Worm (Caenorhabditis elegans) whole organism, L4 larva: ENCODE results near the gene ZK1290.1.
A peak's percentile ranks its signal among the peaks of the same experiment; 100 is the strongest.

ENCODE experiments used
- D1046.2 ChIP-seq: fragments of 200-800 bp; sonication (Bioruptor generic); IDR thresholded peaks from 2 replicates; pipeline ENCODE4 v1.3.6; 2022; ENCODE audit warnings: missing genetic modification characterization, missing compliant biosample characterization
- F37D6.2 ChIP-seq: sonication (generic microtip); optimal IDR thresholded peaks from 2 replicates; lab custom pipeline; 2016; ENCODE audit warnings: mild to moderate bottlenecking, missing genetic modification characterization, missing compliant biosample characterization
- F49E8.2 ChIP-seq: sonication (generic microtip); optimal IDR thresholded peaks from 2 replicates; lab custom pipeline; 2016; ENCODE audit warnings: missing compliant biosample characterization, mild to moderate bottlenecking, missing genetic modification characterization, borderline replicate concordance
- T20F7.1 ChIP-seq: fragments of 200-800 bp; sonication (Bioruptor generic); optimal IDR thresholded peaks from 2 replicates; lab custom pipeline; 2018; ENCODE audit warnings: mild to moderate bottlenecking, missing genetic modification characterization, missing compliant biosample characterization
- ZK546.5 ChIP-seq, 2 experiments: sonication (generic microtip); optimal IDR thresholded peaks; 2 replicates each; lab custom pipeline; 2017; ENCODE audit warnings: missing biosample characterization in 2 of 2, missing genetic modification characterization in 2 of 2
- aha-1 ChIP-seq: fragments of 150-350 bp; peaks from one replicate; lab custom pipeline; 2014; ENCODE audit warnings: missing biosample characterization, missing genetic modification characterization
- aly-2 ChIP-seq: sonication (generic microtip); optimal IDR thresholded peaks from 2 replicates; lab custom pipeline; 2018; ENCODE audit warnings: missing biosample characterization, missing genetic modification characterization
- ama-1 ChIP-seq: fragments of 150-350 bp; optimal IDR thresholded peaks from 2 replicates; lab custom pipeline; 2014; ENCODE audit warnings: inconsistent platforms, mixed read lengths
- arid-1 ChIP-seq: fragments of 200-800 bp; sonication (Bioruptor generic); conservative IDR thresholded peaks from 2 replicates; pipeline ENCODE4 v1.3.6; 2022; ENCODE audit warnings: missing genetic modification reagents, missing genetic modification characterization, missing compliant biosample characterization
- ceh-20 ChIP-seq: fragments of 200-800 bp; sonication (Bioruptor generic); IDR thresholded peaks from 2 replicates; pipeline ENCODE4 v1.3.6; 2022; ENCODE audit warnings: missing genetic modification reagents, missing genetic modification characterization, missing compliant biosample characterization
- ceh-82 ChIP-seq: sonication (generic microtip); optimal IDR thresholded peaks from 2 replicates; lab custom pipeline; 2017; ENCODE audit warnings: missing biosample characterization, missing genetic modification characterization
- ces-1 ChIP-seq: fragments of 150-350 bp; sonication (generic microtip); optimal IDR thresholded peaks from 4 replicates; lab custom pipeline; 2014; ENCODE audit warnings: missing biosample characterization, missing genetic modification reagents, missing genetic modification characterization
- daf-16 ChIP-seq, 3 experiments: sonication (generic microtip); optimal IDR thresholded peaks; 2 replicates each; lab custom pipeline; 2016 to 2017; ENCODE audit warnings: missing genetic modification characterization in 3 of 3, missing genetic modification reagents in 3 of 3, mild to moderate bottlenecking in 2 of 3, missing compliant biosample characterization in 2 of 3, missing biosample characterization in 1 of 3, moderate library complexity in 1 of 3
- daf-8 ChIP-seq: fragments of 200-800 bp; sonication (Bioruptor generic); IDR thresholded peaks from 2 replicates; pipeline ENCODE4 v1.3.6; 2022; ENCODE audit warnings: missing genetic modification characterization, missing compliant biosample characterization
- dmd-8 ChIP-seq: fragments of 200-800 bp; sonication (Bioruptor generic); IDR thresholded peaks from 2 replicates; pipeline ENCODE4 v1.3.6; 2022; ENCODE audit warnings: missing genetic modification characterization, missing compliant biosample characterization
- dmd-9 ChIP-seq: fragments of 200-800 bp; sonication (Bioruptor generic); IDR thresholded peaks from 2 replicates; pipeline ENCODE4 v1.3.6; 2022; ENCODE audit warnings: missing genetic modification reagents, missing genetic modification characterization, missing compliant biosample characterization
- dpl-1 ChIP-seq: fragments of 150-350 bp; optimal IDR thresholded peaks from 2 replicates; lab custom pipeline; 2014; ENCODE audit warnings: missing biosample characterization, missing genetic modification reagents, missing genetic modification characterization
- dve-1 ChIP-seq: sonication (generic microtip); optimal IDR thresholded peaks from 2 replicates; lab custom pipeline; 2017; ENCODE audit warnings: antibody characterized with exemption, mild to moderate bottlenecking, missing genetic modification characterization, missing compliant biosample characterization; ENCODE audit not compliant: insufficient read depth
- egl-27 ChIP-seq: sonication (generic microtip); optimal IDR thresholded peaks from 3 replicates; lab custom pipeline; 2017; ENCODE audit warnings: missing biosample characterization, missing genetic modification reagents, missing genetic modification characterization
- fkh-10 ChIP-seq: fragments of 150-350 bp; optimal IDR thresholded peaks from 2 replicates; lab custom pipeline; 2014; ENCODE audit warnings: missing biosample characterization, missing genetic modification reagents, missing genetic modification characterization
- hif-1 ChIP-seq, 2 experiments: sonication (generic microtip); optimal IDR thresholded peaks; 2 replicates each; lab custom pipeline; 2016 to 2017; ENCODE audit warnings: missing compliant biosample characterization in 2 of 2, missing genetic modification characterization in 2 of 2, missing genetic modification reagents in 2 of 2, missing genotype in 2 of 2, mild to moderate bottlenecking in 1 of 2
- hlh-11 ChIP-seq: fragments of 200-800 bp; sonication (Bioruptor generic); optimal IDR thresholded peaks from 2 replicates; lab custom pipeline; 2018; ENCODE audit warnings: mild to moderate bottlenecking, missing genetic modification characterization, missing compliant biosample characterization
- hlh-30 ChIP-seq: sonication (generic microtip); optimal IDR thresholded peaks from 2 replicates; lab custom pipeline; 2017; ENCODE audit warnings: antibody characterized with exemption, mild to moderate bottlenecking, missing genetic modification characterization, missing compliant biosample characterization; ENCODE audit not compliant: insufficient read depth
- lim-7 ChIP-seq: fragments of 200-800 bp; sonication (Bioruptor generic); IDR thresholded peaks from 2 replicates; pipeline ENCODE4 v1.3.6; 2022; ENCODE audit warnings: missing genetic modification characterization, missing compliant biosample characterization
- lin-29 ChIP-seq: fragments of 200-800 bp; sonication (Bioruptor generic); IDR thresholded peaks from 2 replicates; pipeline ENCODE4 v1.3.6; 2022; ENCODE audit warnings: missing genetic modification reagents, missing genetic modification characterization, missing compliant biosample characterization
- lin-38 ChIP-seq: fragments of 200-800 bp; sonication (Bioruptor generic); IDR thresholded peaks from 2 replicates; pipeline ENCODE4 v1.3.6; 2022; ENCODE audit warnings: missing genetic modification reagents, missing genetic modification characterization, missing compliant biosample characterization
- lir-3 ChIP-seq: sonication (generic microtip); optimal IDR thresholded peaks from 2 replicates; lab custom pipeline; 2016; ENCODE audit warnings: mild to moderate bottlenecking, missing genetic modification characterization, missing compliant biosample characterization
- madf-5 ChIP-seq, 2 experiments: fragments of 200-800 bp; sonication (Bioruptor generic); IDR thresholded peaks; 2 replicates each; pipeline ENCODE4 v1.3.6; 2022; ENCODE audit warnings: missing compliant biosample characterization in 2 of 2, missing genetic modification characterization in 2 of 2
- mdt-29 ChIP-seq: fragments of 200-800 bp; sonication (Bioruptor generic); IDR thresholded peaks from 2 replicates; pipeline ENCODE4 v1.3.6; 2022; ENCODE audit warnings: missing genetic modification reagents, missing genetic modification characterization, missing compliant biosample characterization
- mep-1 ChIP-seq: fragments of 150-350 bp; sonication (generic microtip); optimal IDR thresholded peaks from 3 replicates; lab custom pipeline; 2014; ENCODE audit warnings: missing biosample characterization, missing genetic modification characterization
- mes-2 ChIP-seq: sonication (generic microtip); optimal IDR thresholded peaks from 2 replicates; lab custom pipeline; 2016; ENCODE audit warnings: missing genotype, mild to moderate bottlenecking, missing genetic modification characterization, missing compliant biosample characterization; ENCODE audit not compliant: poor library complexity, severe bottlenecking
- nhr-10 ChIP-seq: fragments of 150-350 bp; optimal IDR thresholded peaks from 2 replicates; lab custom pipeline; 2014; ENCODE audit warnings: missing biosample characterization, missing genetic modification characterization
- nhr-102 ChIP-seq: sonication (generic microtip); optimal IDR thresholded peaks from 2 replicates; lab custom pipeline; 2016; ENCODE audit warnings: mild to moderate bottlenecking, missing genetic modification characterization, moderate library complexity, missing compliant biosample characterization
- nhr-111 ChIP-seq: fragments of 200-800 bp; sonication (Bioruptor generic); optimal IDR thresholded peaks from 2 replicates; lab custom pipeline; 2018; ENCODE audit warnings: mild to moderate bottlenecking, missing genetic modification characterization, missing compliant biosample characterization
- nhr-42 ChIP-seq: fragments of 200-800 bp; sonication (Bioruptor generic); IDR thresholded peaks from 2 replicates; pipeline ENCODE4 v1.3.6; 2022; ENCODE audit warnings: missing genetic modification characterization, missing compliant biosample characterization
- nhr-6 ChIP-seq: fragments of 150-350 bp; optimal IDR thresholded peaks from 2 replicates; lab custom pipeline; 2014; ENCODE audit warnings: missing biosample characterization, missing genetic modification characterization
- nhr-76 ChIP-seq: fragments of 150-350 bp; optimal IDR thresholded peaks from 2 replicates; lab custom pipeline; 2014; ENCODE audit warnings: missing biosample characterization, missing genetic modification characterization
- nhr-77 ChIP-seq: fragments of 150-350 bp; optimal IDR thresholded peaks from 2 replicates; lab custom pipeline; 2014; ENCODE audit warnings: missing biosample characterization, missing genetic modification characterization
- php-3 ChIP-seq: fragments of 200-800 bp; sonication (Bioruptor generic); IDR thresholded peaks from 2 replicates; pipeline ENCODE4 v1.3.6; 2022; ENCODE audit warnings: missing genetic modification reagents, missing genetic modification characterization, missing compliant biosample characterization
- pqm-1 ChIP-seq: sonication (generic microtip); optimal IDR thresholded peaks from 2 replicates; lab custom pipeline; 2017; ENCODE audit warnings: missing biosample characterization, missing genetic modification characterization
- rbr-2 ChIP-seq: sonication (generic microtip); optimal IDR thresholded peaks from 2 replicates; lab custom pipeline; 2016; ENCODE audit warnings: missing genotype, missing genetic modification characterization, missing compliant biosample characterization
- sdz-12 ChIP-seq: fragments of 200-800 bp; sonication (Bioruptor generic); optimal IDR thresholded peaks from 2 replicates; lab custom pipeline; 2018; ENCODE audit warnings: mild to moderate bottlenecking, missing genetic modification characterization, missing compliant biosample characterization
- skn-1 ChIP-seq: fragments of 150-350 bp; optimal IDR thresholded peaks from 2 replicates; lab custom pipeline; 2014; ENCODE audit warnings: missing biosample characterization, missing genetic modification characterization
- spr-1 ChIP-seq: sonication (generic microtip); optimal IDR thresholded peaks from 2 replicates; lab custom pipeline; 2016; ENCODE audit warnings: mild to moderate bottlenecking, missing genetic modification characterization, missing compliant biosample characterization
- unc-130 ChIP-seq: sonication (generic microtip); optimal IDR thresholded peaks from 2 replicates; lab custom pipeline; 2016; ENCODE audit warnings: missing genetic modification reagents, missing genetic modification characterization, missing compliant biosample characterization
- vab-7 ChIP-seq: fragments of 200-800 bp; sonication (Bioruptor generic); IDR thresholded peaks from 2 replicates; pipeline ENCODE4 v1.3.6; 2022; ENCODE audit warnings: missing genetic modification reagents, missing genetic modification characterization, missing compliant biosample characterization
- zag-1 ChIP-seq: fragments of 150-350 bp; optimal IDR thresholded peaks from 2 replicates; lab custom pipeline; 2014; ENCODE audit warnings: missing biosample characterization, missing genetic modification characterization
- ztf-7 ChIP-seq: fragments of 150-350 bp; optimal IDR thresholded peaks from 2 replicates; lab custom pipeline; 2014; ENCODE audit warnings: missing biosample characterization, missing genetic modification characterization

Gene ZK1290.1

ce11 chrII:7534934-7535333 lies 26.6 kb upstream of the ZK1290.1 start, which contains the start of gene ZK1290.13:
TSS of gene ZK1290.13 (plus strand) at chrII:7535006.
- peak; percentile 58 for TF ChIP-seq pqm-1 (tag; lab: Kevin White, UChicago)
- no peak for TF ChIP-seq nhr-102 (tag; lab: Kevin White, UChicago)
- peak; percentile 30 for TF ChIP-seq dve-1 (tag; lab: Kevin White, UChicago)
- no peak for TF ChIP-seq lin-38 (GFP tag; lab: Robert Waterston, UW)
- TF ChIP-seq daf-16 (GFP tag; optimal IDR thresholded peaks at IDR 0.05; lab: Kevin White, UChicago): no peak
- peak; percentile 5 for TF ChIP-seq daf-16 (tag; optimal IDR thresholded peaks at IDR 0.05; lab: Kevin White, UChicago)
- no peak for TF ChIP-seq F49E8.2 (tag; lab: Kevin White, UChicago)
- peak; percentile 6 for TF ChIP-seq hlh-11 (tag; lab: Kevin White, UChicago)
- TF ChIP-seq dpl-1: no peak
- no peak for TF ChIP-seq nhr-42
- TF ChIP-seq php-3 (GFP tag; lab: Robert Waterston, UW): no peak
- no peak for TF ChIP-seq F37D6.2 (tag; lab: Kevin White, UChicago)
- no peak for TF ChIP-seq lir-3 (tag; lab: Kevin White, UChicago)
- no peak for TF ChIP-seq madf-5 (GFP tag; IDR thresholded peaks at IDR 0.05; lab: Robert Waterston, UW)
- TF ChIP-seq, all 104 proteins: peak for 4

DNA sequence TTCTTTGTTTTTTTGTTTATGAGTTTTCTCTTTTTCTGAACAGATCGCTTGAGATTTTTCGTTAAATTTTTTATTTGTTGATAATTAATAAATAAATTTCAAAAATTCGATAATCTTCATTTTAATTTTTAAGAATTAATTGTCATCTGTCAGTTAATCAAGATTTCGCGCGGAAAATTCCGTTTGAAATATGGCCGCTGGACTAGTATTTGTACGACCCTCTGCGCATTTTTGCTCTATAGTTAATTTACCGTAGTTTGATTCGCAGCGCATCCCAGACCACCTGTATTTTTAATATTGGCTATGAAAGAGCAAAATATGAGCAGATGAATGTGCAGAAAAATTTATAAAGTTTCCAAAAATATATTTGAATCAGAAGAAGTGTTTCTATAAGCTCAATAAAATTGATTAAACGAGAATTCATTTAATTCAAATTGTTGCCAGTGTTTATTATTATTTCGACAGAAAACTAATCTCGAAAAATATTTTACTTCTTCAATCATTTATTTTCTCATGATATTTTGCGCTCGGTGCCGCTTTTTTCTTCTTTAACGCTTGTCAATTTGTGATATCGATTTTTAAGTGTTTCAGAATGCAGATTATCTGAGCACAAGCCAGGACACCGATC lies 23.8 kb upstream of the ZK1290.1 start, which contains the start of gene nfi-1:
nfi-1 (plus strand) TSS at position 578 of the 628 bp plus-strand sequence.
- TF ChIP-seq dve-1 (tag; lab: Kevin White, UChicago): peak; percentile 32
- no peak for TF ChIP-seq hlh-30 (tag; lab: Kevin White, UChicago)
- no peak for TF ChIP-seq nhr-6 (tag; lab: Kevin White, UChicago)
- TF ChIP-seq nhr-77 (tag; lab: Kevin White, UChicago): peak; percentile 19
- TF ChIP-seq T20F7.1: peak; percentile 42
- no peak for TF ChIP-seq nhr-76 (tag; lab: Kevin White, UChicago)
- TF ChIP-seq egl-27: no peak
- no peak for TF ChIP-seq mdt-29
- no peak for TF ChIP-seq ces-1 (GFP tag; lab: Kevin White, UChicago)
- peak; percentile 65 for TF ChIP-seq unc-130 (GFP tag; lab: Kevin White, UChicago)
- TF ChIP-seq mep-1 (tag; lab: Kevin White, UChicago): peak; percentile 43
- no peak for TF ChIP-seq zag-1
- TF ChIP-seq daf-8 (GFP tag; lab: Robert Waterston, UW): no peak
- no peak for TF ChIP-seq nhr-10 (tag; lab: Kevin White, UChicago)
- no peak for TF ChIP-seq aha-1 (tag; lab: Kevin White, UChicago)
- peak in 1 of 2 experiments; percentile 66 for TF ChIP-seq hif-1 (tag; optimal IDR thresholded peaks at IDR 0.05; lab: Kevin White, UChicago)
- TF ChIP-seq lin-38 (GFP tag; lab: Robert Waterston, UW): peak; percentile 66
- TF ChIP-seq spr-1 (tag; lab: Kevin White, UChicago): no peak
- TF ChIP-seq php-3 (GFP tag; lab: Robert Waterston, UW): no peak
- TF ChIP-seq mes-2 (tag; lab: Kevin White, UChicago): peak; percentile 93
- no peak for TF ChIP-seq ceh-82
- TF ChIP-seq dmd-9 (GFP tag; lab: Robert Waterston, UW): no peak
- TF ChIP-seq ztf-7 (tag; lab: Kevin White, UChicago): no peak
- TF ChIP-seq vab-7 (GFP tag; lab: Robert Waterston, UW): no peak
- TF ChIP-seq skn-1 (tag; lab: Kevin White, UChicago): no peak
- no peak for TF ChIP-seq lim-7 (GFP tag; lab: Robert Waterston, UW)
- TF ChIP-seq dmd-8: no peak
- no peak for TF ChIP-seq aly-2 (tag; lab: Kevin White, UChicago)
- TF ChIP-seq hlh-11 (tag; lab: Kevin White, UChicago): peak; percentile 36
- TF ChIP-seq rbr-2 (tag; lab: Kevin White, UChicago): peak; percentile 8
- TF ChIP-seq lin-29 (GFP tag; lab: Robert Waterston, UW): no peak
- TF ChIP-seq D1046.2 (GFP tag; lab: Robert Waterston, UW): no peak
- no peak for TF ChIP-seq ceh-20 (GFP tag; lab: Robert Waterston, UW)
- no peak for TF ChIP-seq ama-1 (lab: Kevin White, UChicago)
- TF ChIP-seq ZK546.5 (tag; optimal IDR thresholded peaks at IDR 0.05; lab: Kevin White, UChicago): no peak
- TF ChIP-seq sdz-12: no peak
- no peak for TF ChIP-seq arid-1 (GFP tag; lab: Robert Waterston, UW)
- no peak for TF ChIP-seq fkh-10 (GFP tag; lab: Kevin White, UChicago)
- no peak for TF ChIP-seq nhr-111 (GFP tag; lab: Kevin White, UChicago)
- peak; percentile 78 for TF ChIP-seq dpl-1
